Worm (Caenorhabditis elegans) whole organism, L4 larva: ENCODE measurements around the gene rbm-28.

Source experiments
- F10B5.3 ChIP-seq: sonication (generic microtip); optimal IDR thresholded peaks from 2 replicates; lab custom pipeline; 2016; ENCODE audit warnings: mild to moderate bottlenecking, missing genetic modification characterization, missing compliant biosample characterization
- F37D6.2 ChIP-seq: sonication (generic microtip); optimal IDR thresholded peaks from 2 replicates; lab custom pipeline; 2016; ENCODE audit warnings: mild to moderate bottlenecking, missing genetic modification characterization, missing compliant biosample characterization
- F44E2.7 ChIP-seq: fragments of 200-800 bp; sonication (Bioruptor generic); IDR thresholded peaks from 2 replicates; pipeline ENCODE4 v2.1.2; 2022; ENCODE audit warnings: missing genetic modification characterization, missing compliant biosample characterization
- R02D3.7 ChIP-seq: fragments of 150-350 bp; sonication (generic microtip); optimal IDR thresholded peaks from 3 replicates; lab custom pipeline; 2014; ENCODE audit warnings: missing biosample characterization, missing genetic modification characterization
- T20F7.1 ChIP-seq: fragments of 200-800 bp; sonication (Bioruptor generic); optimal IDR thresholded peaks from 2 replicates; lab custom pipeline; 2018; ENCODE audit warnings: mild to moderate bottlenecking, missing genetic modification characterization, missing compliant biosample characterization
- T26A8.4 ChIP-seq: fragments of 200-800 bp; sonication (Bioruptor generic); IDR thresholded peaks from 2 replicates; pipeline ENCODE4 v1.3.6; 2022; ENCODE audit warnings: missing genetic modification characterization, missing compliant biosample characterization
- Y48G9A.11 ChIP-seq: fragments of 200-800 bp; sonication (Bioruptor generic); IDR thresholded peaks from 2 replicates; pipeline ENCODE4 v1.3.6; 2022; ENCODE audit warnings: missing genetic modification reagents, missing genetic modification characterization, missing compliant biosample characterization
- Y5F2A.4 ChIP-seq: fragments of 200-800 bp; sonication (Bioruptor generic); optimal IDR thresholded peaks from 2 replicates; lab custom pipeline; 2018; ENCODE audit warnings: mild to moderate bottlenecking, missing genetic modification characterization, missing compliant biosample characterization
- Y75B8A.6 ChIP-seq: fragments of 200-800 bp; sonication (Bioruptor generic); IDR thresholded peaks from 2 replicates; pipeline ENCODE4 v1.3.6; 2022; ENCODE audit warnings: missing genetic modification reagents, missing genetic modification characterization, missing compliant biosample characterization
- aly-2 ChIP-seq: sonication (generic microtip); optimal IDR thresholded peaks from 2 replicates; lab custom pipeline; 2018; ENCODE audit warnings: missing biosample characterization, missing genetic modification characterization
- attf-4 ChIP-seq: sonication (generic microtip); optimal IDR thresholded peaks from 3 replicates; lab custom pipeline; 2017; ENCODE audit warnings: missing biosample characterization, missing genetic modification characterization
- ceh-20 ChIP-seq: fragments of 200-800 bp; sonication (Bioruptor generic); IDR thresholded peaks from 2 replicates; pipeline ENCODE4 v1.3.6; 2022; ENCODE audit warnings: missing genetic modification reagents, missing genetic modification characterization, missing compliant biosample characterization
- ceh-44 ChIP-seq: fragments of 200-800 bp; sonication (Bioruptor generic); IDR thresholded peaks from 2 replicates; pipeline ENCODE4 v1.3.6; 2022; ENCODE audit warnings: missing genetic modification reagents, missing genetic modification characterization, missing compliant biosample characterization
- ceh-62 ChIP-seq: sonication (generic microtip); optimal IDR thresholded peaks from 2 replicates; lab custom pipeline; 2017; ENCODE audit warnings: missing biosample characterization, missing genetic modification characterization
- ceh-82 ChIP-seq: sonication (generic microtip); optimal IDR thresholded peaks from 2 replicates; lab custom pipeline; 2017; ENCODE audit warnings: missing biosample characterization, missing genetic modification characterization
- ctbp-1 ChIP-seq: fragments of 200-800 bp; sonication (Bioruptor generic); IDR thresholded peaks from 2 replicates; pipeline ENCODE4 v1.3.6; 2022; ENCODE audit warnings: missing genetic modification reagents, missing genetic modification characterization, missing compliant biosample characterization
- dmd-6 ChIP-seq: fragments of 200-800 bp; sonication (Bioruptor generic); IDR thresholded peaks from 2 replicates; pipeline ENCODE4 v1.3.6; 2022; ENCODE audit warnings: missing genetic modification reagents, missing genetic modification characterization, missing compliant biosample characterization
- duxl-1 ChIP-seq: sonication (generic microtip); optimal IDR thresholded peaks from 2 replicates; lab custom pipeline; 2016; ENCODE audit warnings: mild to moderate bottlenecking, missing genetic modification characterization, moderate library complexity, missing compliant biosample characterization; ENCODE audit not compliant: poor library complexity
- dve-1 ChIP-seq: sonication (generic microtip); optimal IDR thresholded peaks from 2 replicates; lab custom pipeline; 2017; ENCODE audit warnings: antibody characterized with exemption, mild to moderate bottlenecking, missing genetic modification characterization, missing compliant biosample characterization; ENCODE audit not compliant: insufficient read depth
- egl-43 ChIP-seq: fragments of 200-800 bp; sonication (Bioruptor generic); IDR thresholded peaks from 2 replicates; pipeline ENCODE4 v1.3.6; 2022; ENCODE audit warnings: missing genetic modification reagents, missing genetic modification characterization, missing compliant biosample characterization
- gei-8 ChIP-seq: fragments of 200-800 bp; sonication (Bioruptor generic); optimal IDR thresholded peaks from 2 replicates; lab custom pipeline; 2018; ENCODE audit warnings: mild to moderate bottlenecking, missing genetic modification characterization, missing compliant biosample characterization
- hlh-11 ChIP-seq: fragments of 200-800 bp; sonication (Bioruptor generic); optimal IDR thresholded peaks from 2 replicates; lab custom pipeline; 2018; ENCODE audit warnings: mild to moderate bottlenecking, missing genetic modification characterization, missing compliant biosample characterization
- hmg-1.1 ChIP-seq: fragments of 200-800 bp; sonication (Bioruptor generic); IDR thresholded peaks from 2 replicates; pipeline ENCODE4 v1.3.6; 2022; ENCODE audit warnings: missing genetic modification reagents, missing genetic modification characterization, missing compliant biosample characterization
- lin-15B ChIP-seq: fragments of 150-350 bp; sonication (generic microtip); optimal IDR thresholded peaks from 3 replicates; lab custom pipeline; 2014; ENCODE audit warnings: missing biosample characterization, missing genetic modification characterization
- lin-29 ChIP-seq: fragments of 200-800 bp; sonication (Bioruptor generic); IDR thresholded peaks from 2 replicates; pipeline ENCODE4 v1.3.6; 2022; ENCODE audit warnings: missing genetic modification reagents, missing genetic modification characterization, missing compliant biosample characterization
- madf-5 ChIP-seq, 2 experiments: fragments of 200-800 bp; sonication (Bioruptor generic); IDR thresholded peaks; 2 replicates each; pipeline ENCODE4 v1.3.6; 2022; ENCODE audit warnings: missing compliant biosample characterization in 2 of 2, missing genetic modification characterization in 2 of 2
- madf-9 ChIP-seq: fragments of 200-800 bp; sonication (Bioruptor generic); conservative IDR thresholded peaks from 2 replicates; pipeline ENCODE4 v1.3.6; 2022; ENCODE audit warnings: missing genetic modification reagents, missing genetic modification characterization, missing compliant biosample characterization
- mep-1 ChIP-seq: fragments of 150-350 bp; sonication (generic microtip); optimal IDR thresholded peaks from 3 replicates; lab custom pipeline; 2014; ENCODE audit warnings: missing biosample characterization, missing genetic modification characterization
- nhr-111 ChIP-seq: fragments of 200-800 bp; sonication (Bioruptor generic); optimal IDR thresholded peaks from 2 replicates; lab custom pipeline; 2018; ENCODE audit warnings: mild to moderate bottlenecking, missing genetic modification characterization, missing compliant biosample characterization
- nhr-237 ChIP-seq: sonication (generic microtip); optimal IDR thresholded peaks from 2 replicates; lab custom pipeline; 2017; ENCODE audit warnings: missing biosample characterization, missing genetic modification characterization
- nhr-25 ChIP-seq: sonication (generic microtip); optimal IDR thresholded peaks from 2 replicates; lab custom pipeline; 2017; ENCODE audit warnings: missing genetic modification characterization, mild to moderate bottlenecking, missing compliant biosample characterization, antibody characterized with exemption, moderate library complexity, borderline replicate concordance; ENCODE audit not compliant: insufficient read depth
- nhr-28 ChIP-seq: fragments of 150-350 bp; optimal IDR thresholded peaks from 2 replicates; lab custom pipeline; 2014; ENCODE audit warnings: missing biosample characterization, missing genetic modification characterization
- nhr-48 ChIP-seq: sonication (generic microtip); optimal IDR thresholded peaks from 2 replicates; lab custom pipeline; 2016; ENCODE audit warnings: mild to moderate bottlenecking, missing genetic modification characterization, missing compliant biosample characterization
- nhr-6 ChIP-seq: fragments of 150-350 bp; optimal IDR thresholded peaks from 2 replicates; lab custom pipeline; 2014; ENCODE audit warnings: missing biosample characterization, missing genetic modification characterization
- nhr-76 ChIP-seq: fragments of 150-350 bp; optimal IDR thresholded peaks from 2 replicates; lab custom pipeline; 2014; ENCODE audit warnings: missing biosample characterization, missing genetic modification characterization
- pha-4 ChIP-seq, 2 experiments: fragments of 150-350 bp in 1 of 2; fragments of 200-800 bp in 1 of 2; sonication (Bioruptor generic) in 1 of 2; IDR thresholded peaks in 1 of 2; optimal IDR thresholded peaks in 1 of 2; 2 replicates each; pipeline versions ENCODE4 v1.3.6 to Lab custom; 2014 to 2022; ENCODE audit warnings: missing genetic modification characterization in 2 of 2, missing genetic modification reagents in 2 of 2, missing biosample characterization in 1 of 2, missing compliant biosample characterization in 1 of 2
- saeg-2 ChIP-seq: fragments of 200-800 bp; sonication (Bioruptor generic); IDR thresholded peaks from 2 replicates; pipeline ENCODE4 v1.3.6; 2022; ENCODE audit warnings: missing genetic modification reagents, missing genetic modification characterization, missing compliant biosample characterization
- snpc-1.2 ChIP-seq: fragments of 200-800 bp; sonication (Bioruptor generic); IDR thresholded peaks from 2 replicates; pipeline ENCODE4 v1.3.6; 2022; ENCODE audit warnings: missing genetic modification reagents, missing genetic modification characterization, missing compliant biosample characterization
- snpc-4 ChIP-seq: fragments of 150-350 bp; optimal IDR thresholded peaks from 2 replicates; lab custom pipeline; 2014; ENCODE audit warnings: missing biosample characterization, missing genetic modification characterization
- spr-3 ChIP-seq: fragments of 200-800 bp; sonication (Bioruptor generic); optimal IDR thresholded peaks from 2 replicates; lab custom pipeline; 2018; ENCODE audit warnings: mild to moderate bottlenecking, missing genetic modification characterization, missing compliant biosample characterization
- tra-1 ChIP-seq: fragments of 200-800 bp; sonication (Bioruptor generic); IDR thresholded peaks from 2 replicates; pipeline ENCODE4 v1.3.6; 2022; ENCODE audit warnings: missing genetic modification reagents, missing genetic modification characterization, missing compliant biosample characterization
- unc-39 ChIP-seq: sonication (generic microtip); optimal IDR thresholded peaks from 2 replicates; lab custom pipeline; 2017; ENCODE audit warnings: missing biosample characterization, missing genetic modification characterization
- unc-62 ChIP-seq, 3 experiments: fragments of 150-350 bp in 1 of 3; sonication (generic microtip); optimal IDR thresholded peaks in 2 of 3; peaks in 1 of 3; 1 replicate in 1 of 3; 2 replicates in 2 of 3; lab custom pipeline; 2014 to 2017; ENCODE audit warnings: missing biosample characterization in 3 of 3, missing genetic modification characterization in 3 of 3, missing genetic modification reagents in 3 of 3, missing genotype in 1 of 3
- zag-1 ChIP-seq: fragments of 150-350 bp; optimal IDR thresholded peaks from 2 replicates; lab custom pipeline; 2014; ENCODE audit warnings: missing biosample characterization, missing genetic modification characterization
- zfp-2 ChIP-seq: sonication (generic microtip); optimal IDR thresholded peaks from 2 replicates; lab custom pipeline; 2016; ENCODE audit warnings: mild to moderate bottlenecking, missing genetic modification characterization, missing compliant biosample characterization
- ztf-11 ChIP-seq: fragments of 150-350 bp; optimal IDR thresholded peaks from 2 replicates; lab custom pipeline; 2014; ENCODE audit warnings: missing biosample characterization, missing genetic modification characterization
- ztf-7 ChIP-seq: fragments of 150-350 bp; optimal IDR thresholded peaks from 2 replicates; lab custom pipeline; 2014; ENCODE audit warnings: missing biosample characterization, missing genetic modification characterization

rbm-28 gene

DNA sequence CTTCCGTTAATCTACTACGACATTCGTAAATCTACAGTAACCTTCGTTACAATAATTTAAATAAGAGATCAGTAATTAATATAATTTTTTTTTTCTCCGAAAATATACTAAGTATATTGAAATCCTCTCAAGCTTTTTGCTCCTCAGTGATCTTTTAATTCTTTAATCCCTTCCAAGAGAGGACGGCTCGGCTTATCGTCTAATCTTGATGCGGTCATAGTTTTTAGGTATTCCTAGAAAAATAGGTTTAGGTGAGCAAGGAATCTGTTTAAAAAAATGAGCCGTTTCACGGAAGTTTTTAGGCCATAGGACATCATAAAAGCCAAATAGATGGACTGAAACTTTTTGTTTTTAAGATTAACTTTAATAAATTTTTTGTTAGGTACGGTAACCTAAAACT lies 25.0 kb upstream of the rbm-28 start:
- no peak for TF ChIP-seq R02D3.7 (tag; lab: Kevin White, UChicago)
- TF ChIP-seq ztf-7 (tag; lab: Kevin White, UChicago) = no peak
- TF ChIP-seq pha-4 (GFP tag; IDR thresholded peaks at IDR 0.05; lab: Robert Waterston, UW) = no peak
- TF ChIP-seq pha-4 (tag; optimal IDR thresholded peaks at IDR 0.05; lab: Kevin White, UChicago) = no peak
- TF ChIP-seq hmg-1.1 (GFP tag; lab: Robert Waterston, UW) = no peak
- TF ChIP-seq nhr-6 (tag; lab: Kevin White, UChicago) = no peak
- no peak for TF ChIP-seq saeg-2
- no peak for TF ChIP-seq ceh-62 (tag; lab: Kevin White, UChicago)
- TF ChIP-seq nhr-25 (tag; lab: Kevin White, UChicago) = no peak
- TF ChIP-seq nhr-76 = no peak
- TF ChIP-seq lin-29 (GFP tag; lab: Robert Waterston, UW) = no peak
- no peak for TF ChIP-seq tra-1 (GFP tag; lab: Robert Waterston, UW)
- no peak for TF ChIP-seq attf-4
- no peak for TF ChIP-seq ztf-11 (tag; lab: Kevin White, UChicago)
- no peak for TF ChIP-seq mep-1 (tag; lab: Kevin White, UChicago)
- no peak for TF ChIP-seq duxl-1 (tag; lab: Kevin White, UChicago)

DNA sequence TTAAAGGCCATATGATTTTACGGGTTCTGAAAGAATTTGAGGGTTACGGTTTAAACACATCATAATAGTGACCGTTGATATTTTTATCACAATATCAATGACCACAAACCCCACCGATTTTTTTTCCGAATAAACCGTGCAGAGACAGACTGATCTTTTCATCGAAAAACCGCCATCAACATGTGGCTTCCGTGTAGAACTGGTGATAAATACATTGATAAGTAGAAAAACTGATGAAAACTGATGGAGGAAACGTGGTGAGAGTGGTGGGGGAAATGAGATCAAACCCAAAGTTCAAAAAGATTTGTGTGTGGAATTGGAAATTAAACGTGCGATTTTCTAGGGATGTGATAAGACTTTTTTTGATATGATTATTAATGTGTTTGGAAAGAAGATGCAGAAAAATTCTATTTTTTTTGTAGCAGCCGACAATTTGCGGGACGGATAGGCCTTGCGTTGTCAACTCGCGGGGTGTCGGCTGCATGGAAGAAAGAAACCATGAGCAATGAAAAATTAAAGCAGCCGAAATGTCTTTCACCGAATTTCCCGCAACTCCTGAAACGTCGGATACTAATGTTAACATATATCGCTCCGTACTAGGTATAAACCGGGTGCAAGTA lies 18.4 kb upstream of the rbm-28 start:
- TF ChIP-seq Y48G9A.11 (no peak), unc-39 (tag; lab: Kevin White, UChicago) (no peak), nhr-111 (GFP tag; lab: Kevin White, UChicago) (no peak), ctbp-1 (GFP tag; lab: Robert Waterston, UW) (no peak), spr-3 (no peak), F44E2.7 (GFP tag; lab: Robert Waterston, UW) (no peak), zfp-2 (no peak), T26A8.4 (GFP tag; lab: Robert Waterston, UW) (no peak), aly-2 (tag; lab: Kevin White, UChicago) (no peak), Y75B8A.6 (no peak), F37D6.2 (no peak), T20F7.1 (GFP tag; lab: Kevin White, UChicago) (no peak), nhr-6 (tag; lab: Kevin White, UChicago) (no peak), nhr-237 (no peak), ztf-11 (tag; lab: Kevin White, UChicago) (no peak), zag-1 (tag; lab: Kevin White, UChicago) (no peak), gei-8 (GFP tag; lab: Kevin White, UChicago) (peak; percentile 19), hlh-11 (tag; lab: Kevin White, UChicago) (peak; percentile 8), snpc-1.2 (GFP tag; lab: Robert Waterston, UW) (no peak), Y5F2A.4 (no peak), ceh-82 (tag; lab: Kevin White, UChicago) (no peak), nhr-25 (tag; lab: Kevin White, UChicago) (no peak), saeg-2 (no peak), dmd-6 (GFP tag; lab: Robert Waterston, UW) (peak; percentile 82), nhr-28 (tag; lab: Kevin White, UChicago) (peak; percentile 87), madf-9 (GFP tag; lab: Robert Waterston, UW) (no peak), lin-15B (tag; lab: Kevin White, UChicago) (no peak), dve-1 (tag; lab: Kevin White, UChicago) (peak; percentile 35), attf-4 (no peak), egl-43 (GFP tag; lab: Robert Waterston, UW) (no peak), ceh-44 (no peak), pha-4 (GFP tag; IDR thresholded peaks at IDR 0.05; lab: Robert Waterston, UW) (no peak), pha-4 (tag; optimal IDR thresholded peaks at IDR 0.05; lab: Kevin White, UChicago) (no peak), unc-62 (GFP tag; optimal IDR thresholded peaks at IDR 0.05 in 1 of 2; lab: Kevin White, UChicago) (peak in 1 of 2 experiments; percentile 11), unc-62 (tag; optimal IDR thresholded peaks at IDR 0.05; lab: Kevin White, UChicago) (no peak), ztf-7 (tag; lab: Kevin White, UChicago) (no peak), snpc-4 (tag; lab: Kevin White, UChicago) (no peak), nhr-48 (tag; lab: Kevin White, UChicago) (peak; percentile 70), ceh-20 (GFP tag; lab: Robert Waterston, UW) (no peak), madf-5 (GFP tag; IDR thresholded peaks at IDR 0.05; lab: Robert Waterston, UW) (no peak), F10B5.3 (tag; lab: Kevin White, UChicago) (no peak)
